Fruit fly (Drosophila melanogaster): ENCODE measurements around the gene alpha-Man-IIa.

Gene alpha-Man-IIa

dm6 chr3R:9404104-9404512, 8.2 kb upstream of the alpha-Man-IIa start, which contains the start of the genes CG9356, BBIP1 and CG8135 (continued):
- TF ChIP-seq dan (GFP tag; IDR thresholded peaks at IDR 0.05), result no peak
- TF ChIP-seq CG13123 (GFP tag; optimal IDR thresholded peaks at IDR 0.05), result peak; percentile 66
- no peak for TF ChIP-seq GATAe (GFP tag; conservative IDR thresholded peaks at IDR 0.05)
- TF ChIP-seq CG10366 (GFP tag; IDR thresholded peaks at IDR 0.05), result peak; percentile 73
- TF ChIP-seq sna (GFP tag; IDR thresholded peaks at IDR 0.05; ENCODE audit: partially characterized antibody), result no peak
- no peak for TF ChIP-seq gsb-n (tag; optimal IDR thresholded peaks at IDR 0.05)
- TF ChIP-seq Fer2 (tag; optimal IDR thresholded peaks at IDR 0.05), result peak; percentile 44
- TF ChIP-seq gfzf (GFP tag; optimal IDR thresholded peaks at IDR 0.05), result peak; percentile 98
- TF ChIP-seq CG12744 (GFP tag; optimal IDR thresholded peaks at IDR 0.05), result peak; percentile 68
- peak; percentile 92 for TF ChIP-seq lilli (GFP tag; optimal IDR thresholded peaks at IDR 0.05)
- no peak for TF ChIP-seq CG6813 (GFP tag; optimal IDR thresholded peaks at IDR 0.05)
- peak; percentile 44 for TF ChIP-seq CG6765 (GFP tag; optimal IDR thresholded peaks at IDR 0.05)
- peak; percentile 96 for TF ChIP-seq pzg (GFP tag; optimal IDR thresholded peaks at IDR 0.05)
- peak; percentile 22 for TF ChIP-seq CG6854 (GFP tag; optimal IDR thresholded peaks at IDR 0.05)
- no peak for TF ChIP-seq Drgx (GFP tag; IDR thresholded peaks at IDR 0.05)
- TF ChIP-seq Hr3 (GFP tag; optimal IDR thresholded peaks at IDR 0.05), result peak; percentile 75
- TF ChIP-seq CG4328 (GFP tag; optimal IDR thresholded peaks at IDR 0.05), result peak; percentile 0
- TF ChIP-seq B-H2 (GFP tag; optimal IDR thresholded peaks at IDR 0.05), result peak; percentile 74
- no peak for TF ChIP-seq Taf1 (GFP tag; IDR thresholded peaks at IDR 0.05)
- peak; percentile 77 for TF ChIP-seq az2 (GFP tag; optimal IDR thresholded peaks at IDR 0.05)
- peak; percentile 100 for TF ChIP-seq trem (tag; optimal IDR thresholded peaks at IDR 0.05)
- TF ChIP-seq sens-2 (GFP tag; IDR thresholded peaks at IDR 0.05), result no peak; the same call in 1 of the 2 replicates
- TF ChIP-seq CG10979 (tag; optimal IDR thresholded peaks at IDR 0.05), result peak; percentile 57
- peak; percentile 81 for TF ChIP-seq tx (GFP tag; optimal IDR thresholded peaks at IDR 0.05)
- peak; percentile 58 for TF ChIP-seq NK7.1 (GFP tag; optimal IDR thresholded peaks at IDR 0.05)
- peak; percentile 60 for TF ChIP-seq CG12299 (tag; optimal IDR thresholded peaks at IDR 0.05)
- TF ChIP-seq Mrtf (GFP tag; IDR thresholded peaks at IDR 0.05), result no peak
- TF ChIP-seq aop (GFP tag; IDR thresholded peaks at IDR 0.05), result no peak
- TF ChIP-seq vvl (GFP tag; IDR thresholded peaks at IDR 0.05), result peak; percentile 87
- peak; percentile 40 for TF ChIP-seq CG12236 (GFP tag; optimal IDR thresholded peaks at IDR 0.05)
- TF ChIP-seq crp (GFP tag; optimal IDR thresholded peaks at IDR 0.05), result peak in 1 of 2 experiments; percentile 37
- peak; percentile 64 for TF ChIP-seq eyg (GFP tag; optimal IDR thresholded peaks at IDR 0.05)
- TF ChIP-seq CG13296 (GFP tag; optimal IDR thresholded peaks at IDR 0.05), result peak; percentile 69
- TF ChIP-seq CG4617 (GFP tag; optimal IDR thresholded peaks at IDR 0.05; ENCODE audit: borderline replicate concordance), result peak; percentile 98
- peak in 1 of 2 experiments; percentile 34 for TF ChIP-seq insv (GFP tag; optimal IDR thresholded peaks at IDR 0.05)
- TF ChIP-seq ERR (GFP tag; optimal IDR thresholded peaks at IDR 0.05), result peak; percentile 82
- TF ChIP-seq CG18262 (tag; optimal IDR thresholded peaks at IDR 0.05), result peak; percentile 63
- peak; percentile 75 for TF ChIP-seq CG11456 (GFP tag; IDR thresholded peaks at IDR 0.05)
- peak; percentile 37; the same call in 1 of the 2 replicates for TF ChIP-seq CG4404 (GFP tag; IDR thresholded peaks at IDR 0.05)
- TF ChIP-seq run (tag; optimal IDR thresholded peaks at IDR 0.05), result no peak
- TF ChIP-seq Hand (GFP tag; optimal IDR thresholded peaks at IDR 0.05), result no peak

dm6 chr3R:9408069-9408468, 4.3 kb upstream of the alpha-Man-IIa start, which contains the start of gene CG44261:
CG44261 (minus strand) TSS chr3R:9408169.
- no peak for TF ChIP-seq CG8281 (tag; optimal IDR thresholded peaks at IDR 0.05)
- TF ChIP-seq Bdp1 (GFP tag; optimal IDR thresholded peaks at IDR 0.05), result no peak
- TF ChIP-seq HLH4C (GFP tag; IDR thresholded peaks at IDR 0.05; ENCODE audit: partially characterized antibody), result no peak
- no peak for TF ChIP-seq MESR4 (GFP tag; optimal IDR thresholded peaks at IDR 0.05)
- no peak for TF ChIP-seq sd (tag; optimal IDR thresholded peaks at IDR 0.05)
- TF ChIP-seq CG10366 (GFP tag; IDR thresholded peaks at IDR 0.05), result no peak
- TF ChIP-seq otp (GFP tag; IDR thresholded peaks at IDR 0.05), result no peak
- TF ChIP-seq Dp (GFP tag; optimal IDR thresholded peaks at IDR 0.05), result no peak
- TF ChIP-seq inv (GFP tag; IDR thresholded peaks at IDR 0.05; ENCODE audit: partially characterized antibody), result no peak
- no peak for TF ChIP-seq CG4282 (GFP tag; optimal IDR thresholded peaks at IDR 0.05)
- no peak for TF ChIP-seq cato (GFP tag; optimal IDR thresholded peaks at IDR 0.05; ENCODE audit: borderline replicate concordance)
- no peak for TF ChIP-seq nmo (GFP tag; optimal IDR thresholded peaks at IDR 0.05)
- TF ChIP-seq CG15514 (GFP tag; optimal IDR thresholded peaks at IDR 0.05), result no peak
